Worm (Caenorhabditis elegans) whole organism, L3 larva: ENCODE results near the gene sox-3.

Source experiments
- R02D3.7 ChIP-seq: fragments of 150-350 bp; optimal IDR thresholded peaks from 2 replicates; lab custom pipeline; 2014; ENCODE audit warnings: missing biosample characterization, missing genetic modification characterization
- ZK546.5 ChIP-seq: sonication (generic microtip); optimal IDR thresholded peaks from 2 replicates; lab custom pipeline; 2017; ENCODE audit warnings: missing biosample characterization, missing genetic modification characterization
- aly-2 ChIP-seq: fragments of 150-350 bp; optimal IDR thresholded peaks from 2 replicates; lab custom pipeline; 2014; ENCODE audit warnings: missing biosample characterization, missing genetic modification characterization
- ama-1 ChIP-seq: fragments of 150-350 bp; optimal IDR thresholded peaks from 2 replicates; lab custom pipeline; 2018
- ceh-16 ChIP-seq: sonication (generic microtip); optimal IDR thresholded peaks from 2 replicates; lab custom pipeline; 2017; ENCODE audit warnings: missing biosample characterization, missing genetic modification characterization
- ceh-28 ChIP-seq: fragments of 150-350 bp; optimal IDR thresholded peaks from 2 replicates; lab custom pipeline; 2014; ENCODE audit warnings: missing biosample characterization, missing genetic modification reagents, missing genetic modification characterization
- ceh-82 ChIP-seq: fragments of 150-350 bp; optimal IDR thresholded peaks from 2 replicates; lab custom pipeline; 2014; ENCODE audit warnings: missing biosample characterization, missing genetic modification characterization
- ceh-9 ChIP-seq: sonication (generic microtip); optimal IDR thresholded peaks from 2 replicates; lab custom pipeline; 2018; ENCODE audit warnings: missing biosample characterization, missing genetic modification characterization
- daf-12 ChIP-seq: fragments of 150-350 bp; optimal IDR thresholded peaks from 2 replicates; lab custom pipeline; 2014; ENCODE audit warnings: missing biosample characterization, missing genetic modification reagents, missing genetic modification characterization
- egl-27 ChIP-seq: sonication (generic microtip); optimal IDR thresholded peaks from 4 replicates; lab custom pipeline; 2017; ENCODE audit warnings: missing biosample characterization, missing genetic modification reagents, missing genetic modification characterization
- egl-5 ChIP-seq: fragments of 150-350 bp; optimal IDR thresholded peaks from 2 replicates; lab custom pipeline; 2017; ENCODE audit warnings: missing biosample characterization, missing genetic modification reagents, missing genetic modification characterization, inconsistent platforms
- elt-1 ChIP-seq: fragments of 150-350 bp; optimal IDR thresholded peaks from 2 replicates; lab custom pipeline; 2014; ENCODE audit warnings: missing biosample characterization, missing genetic modification characterization
- elt-2 ChIP-seq: sonication (generic microtip); optimal IDR thresholded peaks from 2 replicates; lab custom pipeline; 2016; ENCODE audit warnings: missing genetic modification reagents, mild to moderate bottlenecking, missing genetic modification characterization, missing compliant biosample characterization
- elt-3 ChIP-seq, 3 experiments: fragments of 150-350 bp in 1 of 3; sonication (generic microtip) in 2 of 3; optimal IDR thresholded peaks; 2 replicates in 2 of 3; 4 replicates in 1 of 3; lab custom pipeline; 2014 to 2017; ENCODE audit warnings: missing biosample characterization in 3 of 3, missing genetic modification characterization in 3 of 3
- eor-1 ChIP-seq, 2 experiments: fragments of 150-350 bp; optimal IDR thresholded peaks; 2 replicates each; lab custom pipeline; 2014 to 2018; ENCODE audit warnings: missing biosample characterization in 2 of 2, missing genetic modification characterization in 2 of 2
- fkh-10 ChIP-seq: sonication (generic microtip); optimal IDR thresholded peaks from 2 replicates; lab custom pipeline; 2017; ENCODE audit warnings: missing biosample characterization, missing genetic modification reagents, missing genetic modification characterization
- fkh-2 ChIP-seq: fragments of 150-350 bp; optimal IDR thresholded peaks from 2 replicates; lab custom pipeline; 2014; ENCODE audit warnings: missing biosample characterization, missing genetic modification reagents, missing genetic modification characterization
- fos-1 ChIP-seq: fragments of 150-350 bp; optimal IDR thresholded peaks from 2 replicates; lab custom pipeline; 2014; ENCODE audit warnings: missing biosample characterization, missing genetic modification characterization
- hmg-11 ChIP-seq: sonication (generic microtip); optimal IDR thresholded peaks from 2 replicates; lab custom pipeline; 2016; ENCODE audit warnings: missing genetic modification characterization, missing compliant biosample characterization
- jun-1 ChIP-seq: fragments of 150-350 bp; optimal IDR thresholded peaks from 2 replicates; lab custom pipeline; 2014; ENCODE audit warnings: missing biosample characterization, missing genetic modification reagents, missing genetic modification characterization
- lin-15B ChIP-seq: fragments of 150-350 bp; optimal IDR thresholded peaks from 2 replicates; lab custom pipeline; 2014; ENCODE audit warnings: missing biosample characterization, missing genetic modification characterization
- lin-39 ChIP-seq: fragments of 150-350 bp; optimal IDR thresholded peaks from 2 replicates; lab custom pipeline; 2018; ENCODE audit warnings: missing biosample characterization, missing genetic modification reagents, missing genetic modification characterization
- lsy-12 ChIP-seq: sonication (generic microtip); optimal IDR thresholded peaks from 2 replicates; lab custom pipeline; 2016; ENCODE audit warnings: mild to moderate bottlenecking, missing genetic modification characterization, missing compliant biosample characterization
- mdl-1 ChIP-seq: fragments of 150-350 bp; optimal IDR thresholded peaks from 2 replicates; lab custom pipeline; 2014; ENCODE audit warnings: missing biosample characterization, missing genetic modification characterization
- mml-1 ChIP-seq: fragments of 150-350 bp; sonication (generic microtip); optimal IDR thresholded peaks from 3 replicates; lab custom pipeline; 2014; ENCODE audit warnings: missing biosample characterization, missing genetic modification characterization
- nfya-1 ChIP-seq: sonication (generic microtip); optimal IDR thresholded peaks from 2 replicates; lab custom pipeline; 2017; ENCODE audit warnings: missing genetic modification characterization, mild to moderate bottlenecking, missing compliant biosample characterization, antibody characterized with exemption, moderate library complexity; ENCODE audit not compliant: insufficient read depth
- nhr-11 ChIP-seq: fragments of 150-350 bp; optimal IDR thresholded peaks from 2 replicates; lab custom pipeline; 2014; ENCODE audit warnings: missing biosample characterization, missing genetic modification characterization
- nhr-12 ChIP-seq: fragments of 150-350 bp; optimal IDR thresholded peaks from 2 replicates; lab custom pipeline; 2014; ENCODE audit warnings: missing biosample characterization, missing genetic modification characterization
- nhr-23 ChIP-seq: fragments of 150-350 bp; optimal IDR thresholded peaks from 2 replicates; lab custom pipeline; 2014; ENCODE audit warnings: missing biosample characterization, missing genetic modification reagents, missing genetic modification characterization
- nhr-237 ChIP-seq: fragments of 150-350 bp; optimal IDR thresholded peaks from 2 replicates; lab custom pipeline; 2014; ENCODE audit warnings: missing biosample characterization, missing genetic modification characterization
- nhr-25 ChIP-seq: sonication (generic microtip); optimal IDR thresholded peaks from 2 replicates; lab custom pipeline; 2017; ENCODE audit warnings: missing biosample characterization, missing genetic modification characterization
- nhr-28 ChIP-seq: fragments of 150-350 bp; optimal IDR thresholded peaks from 2 replicates; lab custom pipeline; 2014; ENCODE audit warnings: missing biosample characterization, missing genetic modification characterization
- nhr-43 ChIP-seq: sonication (generic microtip); optimal IDR thresholded peaks from 2 replicates; lab custom pipeline; 2016; ENCODE audit warnings: mild to moderate bottlenecking, missing genetic modification characterization, missing compliant biosample characterization; ENCODE audit not compliant: poor library complexity, severe bottlenecking
- nhr-67 ChIP-seq: fragments of 150-350 bp; optimal IDR thresholded peaks from 2 replicates; lab custom pipeline; 2014; ENCODE audit warnings: missing biosample characterization, missing genetic modification characterization
- nhr-76 ChIP-seq: fragments of 150-350 bp; sonication (generic microtip); optimal IDR thresholded peaks from 5 replicates; lab custom pipeline; 2014; ENCODE audit warnings: missing biosample characterization, missing genetic modification characterization
- nhr-77 ChIP-seq: fragments of 150-350 bp; optimal IDR thresholded peaks from 2 replicates; lab custom pipeline; 2014; ENCODE audit warnings: missing biosample characterization, missing genetic modification characterization
- pha-4 ChIP-seq: fragments of 150-350 bp; optimal IDR thresholded peaks from 2 replicates; lab custom pipeline; 2014; ENCODE audit warnings: missing biosample characterization, missing genetic modification reagents, missing genetic modification characterization
- pqm-1 ChIP-seq: fragments of 150-350 bp; optimal IDR thresholded peaks from 2 replicates; lab custom pipeline; 2017; ENCODE audit warnings: missing biosample characterization, missing genetic modification characterization, inconsistent platforms
- sea-2 ChIP-seq: fragments of 150-350 bp; sonication (generic microtip); optimal IDR thresholded peaks from 4 replicates; lab custom pipeline; 2014; ENCODE audit warnings: missing biosample characterization, missing genetic modification reagents, missing genetic modification characterization
- skn-1 ChIP-seq: fragments of 150-350 bp; optimal IDR thresholded peaks from 2 replicates; lab custom pipeline; 2014; ENCODE audit warnings: missing biosample characterization, missing genetic modification characterization
- snpc-4 ChIP-seq: fragments of 150-350 bp; optimal IDR thresholded peaks from 2 replicates; lab custom pipeline; 2014; ENCODE audit warnings: missing biosample characterization, missing genetic modification characterization
- tbx-2 ChIP-seq: sonication (generic microtip); optimal IDR thresholded peaks from 2 replicates; lab custom pipeline; 2016; ENCODE audit warnings: mild to moderate bottlenecking, missing genetic modification characterization, missing compliant biosample characterization
- unc-39 ChIP-seq: sonication (generic microtip); optimal IDR thresholded peaks from 4 replicates; lab custom pipeline; 2017; ENCODE audit warnings: missing biosample characterization, missing genetic modification characterization
- unc-62 ChIP-seq: fragments of 150-350 bp; sonication (generic microtip); optimal IDR thresholded peaks from 4 replicates; lab custom pipeline; 2014; ENCODE audit warnings: missing biosample characterization, missing genetic modification reagents, missing genetic modification characterization
- zag-1 ChIP-seq: fragments of 150-350 bp; optimal IDR thresholded peaks from 2 replicates; lab custom pipeline; 2014; ENCODE audit warnings: missing biosample characterization, missing genetic modification characterization
- ztf-11 ChIP-seq: fragments of 150-350 bp; optimal IDR thresholded peaks from 2 replicates; lab custom pipeline; 2014; ENCODE audit warnings: missing biosample characterization, missing genetic modification characterization
- ztf-4 ChIP-seq: fragments of 150-350 bp; optimal IDR thresholded peaks from 2 replicates; lab custom pipeline; 2014; ENCODE audit warnings: missing biosample characterization, missing genetic modification characterization

Gene sox-3

DNA sequence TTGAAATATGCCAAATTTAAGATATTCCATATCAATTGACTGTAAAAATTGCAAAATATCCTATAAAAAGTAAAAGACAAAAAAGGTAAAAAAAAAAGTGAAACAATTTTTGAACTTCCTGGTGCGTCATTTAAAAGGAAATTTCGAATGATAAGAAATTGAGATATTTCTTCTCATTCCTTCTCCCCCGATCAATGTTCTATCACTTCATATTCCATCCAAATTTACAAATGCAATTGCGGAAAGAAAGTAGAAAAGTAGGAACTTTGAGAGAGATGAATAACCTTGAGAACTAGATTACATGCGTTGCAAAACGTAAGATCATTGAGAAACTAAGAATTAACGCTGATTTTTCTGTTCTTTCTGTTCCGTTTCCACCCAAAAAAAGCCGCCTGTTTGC lies 16.8 kb upstream of the sox-3 start:
- TF ChIP-seq nhr-11 (tag; lab: Kevin White, UChicago) (no peak), fkh-10 (no peak), ceh-28 (tag; lab: Kevin White, UChicago) (peak; percentile 14), aly-2 (no peak), nhr-25 (tag; lab: Kevin White, UChicago) (peak; percentile 59)

DNA sequence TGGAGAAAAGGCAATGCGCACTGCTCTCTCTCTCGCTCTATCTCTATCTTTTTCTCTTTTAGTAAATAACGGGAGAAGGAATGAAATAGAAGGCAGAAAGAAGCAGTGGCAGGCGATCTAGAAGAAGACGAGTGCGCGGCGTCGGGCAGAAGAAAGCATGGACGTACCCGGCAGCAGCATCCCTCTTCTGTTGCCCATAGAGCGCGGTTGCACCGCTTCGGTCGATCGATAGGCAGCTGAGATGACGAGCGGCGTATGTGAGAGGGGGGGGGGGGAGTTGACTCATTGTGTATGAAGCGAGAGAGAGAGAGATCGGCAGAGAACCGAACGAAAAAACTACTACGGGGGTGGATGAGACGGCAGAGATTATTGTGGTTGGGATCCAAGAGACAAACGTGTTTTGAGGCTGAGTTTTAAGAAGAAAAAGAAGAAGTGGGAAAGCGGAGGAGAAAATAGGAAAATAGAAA lies 15.4 kb upstream of the sox-3 start:
- TF ChIP-seq eor-1 (tag; optimal IDR thresholded peaks at IDR 0.05; lab: Kevin White, UChicago), result no peak
- TF ChIP-seq unc-39 (tag; lab: Kevin White, UChicago), result no peak
- TF ChIP-seq ceh-28 (tag; lab: Kevin White, UChicago), result peak; percentile 96
- peak; percentile 88 for TF ChIP-seq unc-62
- TF ChIP-seq ZK546.5 (tag; lab: Kevin White, UChicago), result peak; percentile 28
- TF ChIP-seq nhr-11 (tag; lab: Kevin White, UChicago), result peak; percentile 85
- peak in 1 of 3 experiments; percentile 80 for TF ChIP-seq elt-3 (tag; optimal IDR thresholded peaks at IDR 0.05; lab: Kevin White, UChicago)
- TF ChIP-seq tbx-2, result peak; percentile 86
- TF ChIP-seq R02D3.7 (tag; lab: Kevin White, UChicago), result peak; percentile 53
- no peak for TF ChIP-seq nhr-76
- peak; percentile 95 for TF ChIP-seq lin-39
- TF ChIP-seq daf-12 (tag; lab: Kevin White, UChicago), result no peak
- TF ChIP-seq snpc-4, result peak; percentile 90
- TF ChIP-seq nhr-12 (tag; lab: Kevin White, UChicago), result no peak
- no peak for TF ChIP-seq mml-1 (tag; lab: Kevin White, UChicago)
- TF ChIP-seq fos-1 (tag; lab: Kevin White, UChicago), result peak; percentile 83
- peak; percentile 72 for TF ChIP-seq mdl-1 (tag; lab: Kevin White, UChicago)
- TF ChIP-seq nhr-77 (tag; lab: Kevin White, UChicago), result peak; percentile 30
- TF ChIP-seq ztf-11 (tag; lab: Kevin White, UChicago), result no peak
- TF ChIP-seq ceh-9 (tag; lab: Kevin White, UChicago), result no peak
- no peak for TF ChIP-seq nhr-67 (tag; lab: Kevin White, UChicago)
- TF ChIP-seq sea-2 (GFP tag; lab: Kevin White, UChicago), result peak; percentile 33
- no peak for TF ChIP-seq ama-1 (lab: Kevin White, UChicago)
- TF ChIP-seq jun-1, result peak; percentile 91
- peak; percentile 9 for TF ChIP-seq pqm-1 (tag; lab: Kevin White, UChicago)
- TF ChIP-seq nfya-1 (tag; lab: Kevin White, UChicago), result peak; percentile 95
- TF ChIP-seq lin-15B (tag; lab: Kevin White, UChicago), result peak; percentile 91
- TF ChIP-seq ceh-82, result peak; percentile 50
- TF ChIP-seq nhr-28 (tag; lab: Kevin White, UChicago), result no peak
- peak; percentile 61 for TF ChIP-seq elt-1 (tag; lab: Kevin White, UChicago)
- TF ChIP-seq lsy-12, result peak; percentile 89
- TF ChIP-seq ztf-4 (tag; lab: Kevin White, UChicago), result peak; percentile 21
- no peak for TF ChIP-seq fkh-2 (tag; lab: Kevin White, UChicago)
- TF ChIP-seq ceh-16, result no peak
- no peak for TF ChIP-seq zag-1 (tag; lab: Kevin White, UChicago)
- peak; percentile 72 for TF ChIP-seq nhr-23 (tag; lab: Kevin White, UChicago)
- TF ChIP-seq egl-27 (tag; lab: Kevin White, UChicago), result peak; percentile 84
- no peak for TF ChIP-seq nhr-237
- TF ChIP-seq egl-5 (tag; lab: Kevin White, UChicago), result no peak
- peak; percentile 61 for TF ChIP-seq skn-1
- TF ChIP-seq pha-4, result peak; percentile 88
- no peak for TF ChIP-seq aly-2
- TF ChIP-seq elt-2 (tag; lab: Kevin White, UChicago), result peak; percentile 61
- peak; percentile 99 for TF ChIP-seq fkh-10
- peak; percentile 86 for TF ChIP-seq hmg-11 (tag; lab: Kevin White, UChicago)
- peak; percentile 96 for TF ChIP-seq nhr-25 (tag; lab: Kevin White, UChicago)
- peak; percentile 79 for TF ChIP-seq nhr-43 (tag; lab: Kevin White, UChicago)
